Worm (Caenorhabditis elegans) whole organism, L4 larva: ENCODE data around the gene F37C12.14.

Source experiments
- F26F4.8 ChIP-seq: fragments of 200-800 bp; sonication (Bioruptor generic); conservative IDR thresholded peaks from 2 replicates; pipeline ENCODE4 v1.3.6; 2022; ENCODE audit warnings: missing genetic modification characterization, missing compliant biosample characterization
- F49E8.2 ChIP-seq: sonication (generic microtip); optimal IDR thresholded peaks from 2 replicates; lab custom pipeline; 2016; ENCODE audit warnings: missing compliant biosample characterization, mild to moderate bottlenecking, missing genetic modification characterization, borderline replicate concordance
- T26A8.4 ChIP-seq: fragments of 200-800 bp; sonication (Bioruptor generic); IDR thresholded peaks from 2 replicates; pipeline ENCODE4 v1.3.6; 2022; ENCODE audit warnings: missing genetic modification characterization, missing compliant biosample characterization
- Y105C5A.15 ChIP-seq: fragments of 200-800 bp; sonication (Bioruptor generic); IDR thresholded peaks from 2 replicates; pipeline ENCODE4 v1.3.6; 2022; ENCODE audit warnings: missing genetic modification characterization, missing compliant biosample characterization
- Y48G9A.11 ChIP-seq: fragments of 200-800 bp; sonication (Bioruptor generic); IDR thresholded peaks from 2 replicates; pipeline ENCODE4 v1.3.6; 2022; ENCODE audit warnings: missing genetic modification reagents, missing genetic modification characterization, missing compliant biosample characterization
- ZK337.2 ChIP-seq: fragments of 200-800 bp; sonication (Bioruptor generic); IDR thresholded peaks from 2 replicates; pipeline ENCODE4 v1.3.6; 2022; ENCODE audit warnings: missing genetic modification reagents, missing genetic modification characterization, missing compliant biosample characterization
- ZK546.5 ChIP-seq, 2 experiments: sonication (generic microtip); optimal IDR thresholded peaks; 2 replicates each; lab custom pipeline; 2017; ENCODE audit warnings: missing biosample characterization in 2 of 2, missing genetic modification characterization in 2 of 2
- arid-1 ChIP-seq: fragments of 200-800 bp; sonication (Bioruptor generic); conservative IDR thresholded peaks from 2 replicates; pipeline ENCODE4 v1.3.6; 2022; ENCODE audit warnings: missing genetic modification reagents, missing genetic modification characterization, missing compliant biosample characterization
- attf-4 ChIP-seq: sonication (generic microtip); optimal IDR thresholded peaks from 3 replicates; lab custom pipeline; 2017; ENCODE audit warnings: missing biosample characterization, missing genetic modification characterization
- ceh-28 ChIP-seq: fragments of 150-350 bp; optimal IDR thresholded peaks from 2 replicates; lab custom pipeline; 2014; ENCODE audit warnings: missing biosample characterization, missing genetic modification reagents, missing genetic modification characterization
- dmd-6 ChIP-seq: fragments of 200-800 bp; sonication (Bioruptor generic); IDR thresholded peaks from 2 replicates; pipeline ENCODE4 v1.3.6; 2022; ENCODE audit warnings: missing genetic modification reagents, missing genetic modification characterization, missing compliant biosample characterization
- dpl-1 ChIP-seq: fragments of 150-350 bp; optimal IDR thresholded peaks from 2 replicates; lab custom pipeline; 2014; ENCODE audit warnings: missing biosample characterization, missing genetic modification reagents, missing genetic modification characterization
- duxl-1 ChIP-seq: sonication (generic microtip); optimal IDR thresholded peaks from 2 replicates; lab custom pipeline; 2016; ENCODE audit warnings: mild to moderate bottlenecking, missing genetic modification characterization, moderate library complexity, missing compliant biosample characterization; ENCODE audit not compliant: poor library complexity
- egl-27 ChIP-seq: sonication (generic microtip); optimal IDR thresholded peaks from 3 replicates; lab custom pipeline; 2017; ENCODE audit warnings: missing biosample characterization, missing genetic modification reagents, missing genetic modification characterization
- egl-43 ChIP-seq: fragments of 200-800 bp; sonication (Bioruptor generic); IDR thresholded peaks from 2 replicates; pipeline ENCODE4 v1.3.6; 2022; ENCODE audit warnings: missing genetic modification reagents, missing genetic modification characterization, missing compliant biosample characterization
- fos-1 ChIP-seq: fragments of 150-350 bp; optimal IDR thresholded peaks from 2 replicates; lab custom pipeline; 2014; ENCODE audit warnings: missing biosample characterization, missing genetic modification characterization
- gei-8 ChIP-seq: fragments of 200-800 bp; sonication (Bioruptor generic); optimal IDR thresholded peaks from 2 replicates; lab custom pipeline; 2018; ENCODE audit warnings: mild to moderate bottlenecking, missing genetic modification characterization, missing compliant biosample characterization
- hif-1 ChIP-seq, 2 experiments: sonication (generic microtip); optimal IDR thresholded peaks; 2 replicates each; lab custom pipeline; 2016 to 2017; ENCODE audit warnings: missing compliant biosample characterization in 2 of 2, missing genetic modification characterization in 2 of 2, missing genetic modification reagents in 2 of 2, missing genotype in 2 of 2, mild to moderate bottlenecking in 1 of 2
- hlh-11 ChIP-seq: fragments of 200-800 bp; sonication (Bioruptor generic); optimal IDR thresholded peaks from 2 replicates; lab custom pipeline; 2018; ENCODE audit warnings: mild to moderate bottlenecking, missing genetic modification characterization, missing compliant biosample characterization
- lin-1 ChIP-seq: fragments of 200-800 bp; sonication (Bioruptor generic); IDR thresholded peaks from 2 replicates; pipeline ENCODE4 v1.3.6; 2022; ENCODE audit warnings: missing genetic modification reagents, missing genetic modification characterization, missing compliant biosample characterization
- lin-13 ChIP-seq: fragments of 150-350 bp; optimal IDR thresholded peaks from 2 replicates; lab custom pipeline; 2014; ENCODE audit warnings: missing biosample characterization, missing genetic modification reagents, missing genetic modification characterization
- lin-15B ChIP-seq: fragments of 150-350 bp; sonication (generic microtip); optimal IDR thresholded peaks from 3 replicates; lab custom pipeline; 2014; ENCODE audit warnings: missing biosample characterization, missing genetic modification characterization
- lin-38 ChIP-seq: fragments of 200-800 bp; sonication (Bioruptor generic); IDR thresholded peaks from 2 replicates; pipeline ENCODE4 v1.3.6; 2022; ENCODE audit warnings: missing genetic modification reagents, missing genetic modification characterization, missing compliant biosample characterization
- lsy-2 ChIP-seq, 2 experiments: fragments of 150-350 bp in 1 of 2; sonication (generic microtip) in 1 of 2; optimal IDR thresholded peaks; 2 replicates each; lab custom pipeline; 2014 to 2017; ENCODE audit warnings: missing biosample characterization in 2 of 2, missing genetic modification characterization in 2 of 2
- madf-9 ChIP-seq: fragments of 200-800 bp; sonication (Bioruptor generic); conservative IDR thresholded peaks from 2 replicates; pipeline ENCODE4 v1.3.6; 2022; ENCODE audit warnings: missing genetic modification reagents, missing genetic modification characterization, missing compliant biosample characterization
- mdl-1 ChIP-seq, 2 experiments: fragments of 150-350 bp in 1 of 2; sonication (generic microtip) in 1 of 2; optimal IDR thresholded peaks; 2 replicates each; lab custom pipeline; 2014 to 2017; ENCODE audit warnings: missing biosample characterization in 2 of 2, missing genetic modification characterization in 2 of 2
- mep-1 ChIP-seq: fragments of 150-350 bp; sonication (generic microtip); optimal IDR thresholded peaks from 3 replicates; lab custom pipeline; 2014; ENCODE audit warnings: missing biosample characterization, missing genetic modification characterization
- nhr-10 ChIP-seq: fragments of 150-350 bp; optimal IDR thresholded peaks from 2 replicates; lab custom pipeline; 2014; ENCODE audit warnings: missing biosample characterization, missing genetic modification characterization
- nhr-102 ChIP-seq: sonication (generic microtip); optimal IDR thresholded peaks from 2 replicates; lab custom pipeline; 2016; ENCODE audit warnings: mild to moderate bottlenecking, missing genetic modification characterization, moderate library complexity, missing compliant biosample characterization
- nhr-237 ChIP-seq: sonication (generic microtip); optimal IDR thresholded peaks from 2 replicates; lab custom pipeline; 2017; ENCODE audit warnings: missing biosample characterization, missing genetic modification characterization
- nhr-25 ChIP-seq: sonication (generic microtip); optimal IDR thresholded peaks from 2 replicates; lab custom pipeline; 2017; ENCODE audit warnings: missing genetic modification characterization, mild to moderate bottlenecking, missing compliant biosample characterization, antibody characterized with exemption, moderate library complexity, borderline replicate concordance; ENCODE audit not compliant: insufficient read depth
- nhr-28 ChIP-seq: fragments of 150-350 bp; optimal IDR thresholded peaks from 2 replicates; lab custom pipeline; 2014; ENCODE audit warnings: missing biosample characterization, missing genetic modification characterization
- nhr-48 ChIP-seq: sonication (generic microtip); optimal IDR thresholded peaks from 2 replicates; lab custom pipeline; 2016; ENCODE audit warnings: mild to moderate bottlenecking, missing genetic modification characterization, missing compliant biosample characterization
- nhr-76 ChIP-seq: fragments of 150-350 bp; optimal IDR thresholded peaks from 2 replicates; lab custom pipeline; 2014; ENCODE audit warnings: missing biosample characterization, missing genetic modification characterization
- pha-4 ChIP-seq, 2 experiments: fragments of 150-350 bp in 1 of 2; fragments of 200-800 bp in 1 of 2; sonication (Bioruptor generic) in 1 of 2; IDR thresholded peaks in 1 of 2; optimal IDR thresholded peaks in 1 of 2; 2 replicates each; pipeline versions ENCODE4 v1.3.6 to Lab custom; 2014 to 2022; ENCODE audit warnings: missing genetic modification characterization in 2 of 2, missing genetic modification reagents in 2 of 2, missing biosample characterization in 1 of 2, missing compliant biosample characterization in 1 of 2
- php-3 ChIP-seq: fragments of 200-800 bp; sonication (Bioruptor generic); IDR thresholded peaks from 2 replicates; pipeline ENCODE4 v1.3.6; 2022; ENCODE audit warnings: missing genetic modification reagents, missing genetic modification characterization, missing compliant biosample characterization
- snpc-1.2 ChIP-seq: fragments of 200-800 bp; sonication (Bioruptor generic); IDR thresholded peaks from 2 replicates; pipeline ENCODE4 v1.3.6; 2022; ENCODE audit warnings: missing genetic modification reagents, missing genetic modification characterization, missing compliant biosample characterization
- snpc-4 ChIP-seq: fragments of 150-350 bp; optimal IDR thresholded peaks from 2 replicates; lab custom pipeline; 2014; ENCODE audit warnings: missing biosample characterization, missing genetic modification characterization
- spr-1 ChIP-seq: sonication (generic microtip); optimal IDR thresholded peaks from 2 replicates; lab custom pipeline; 2016; ENCODE audit warnings: mild to moderate bottlenecking, missing genetic modification characterization, missing compliant biosample characterization
- spr-3 ChIP-seq: fragments of 200-800 bp; sonication (Bioruptor generic); optimal IDR thresholded peaks from 2 replicates; lab custom pipeline; 2018; ENCODE audit warnings: mild to moderate bottlenecking, missing genetic modification characterization, missing compliant biosample characterization
- unc-130 ChIP-seq: sonication (generic microtip); optimal IDR thresholded peaks from 2 replicates; lab custom pipeline; 2016; ENCODE audit warnings: missing genetic modification reagents, missing genetic modification characterization, missing compliant biosample characterization
- unc-62 ChIP-seq, 3 experiments: fragments of 150-350 bp in 1 of 3; sonication (generic microtip); optimal IDR thresholded peaks in 2 of 3; peaks in 1 of 3; 1 replicate in 1 of 3; 2 replicates in 2 of 3; lab custom pipeline; 2014 to 2017; ENCODE audit warnings: missing biosample characterization in 3 of 3, missing genetic modification characterization in 3 of 3, missing genetic modification reagents in 3 of 3, missing genotype in 1 of 3
- vab-7 ChIP-seq: fragments of 200-800 bp; sonication (Bioruptor generic); IDR thresholded peaks from 2 replicates; pipeline ENCODE4 v1.3.6; 2022; ENCODE audit warnings: missing genetic modification reagents, missing genetic modification characterization, missing compliant biosample characterization
- zfp-2 ChIP-seq: sonication (generic microtip); optimal IDR thresholded peaks from 2 replicates; lab custom pipeline; 2016; ENCODE audit warnings: mild to moderate bottlenecking, missing genetic modification characterization, missing compliant biosample characterization
- zfp-3 ChIP-seq: fragments of 200-800 bp; sonication (Bioruptor generic); conservative IDR thresholded peaks from 2 replicates; pipeline ENCODE4 v1.3.6; 2022; ENCODE audit warnings: missing genetic modification reagents, missing genetic modification characterization, missing compliant biosample characterization
- zip-2 ChIP-seq: fragments of 150-350 bp; optimal IDR thresholded peaks from 2 replicates; lab custom pipeline; 2014; ENCODE audit warnings: missing biosample characterization, missing genetic modification characterization

The F37C12.14 gene

DNA sequence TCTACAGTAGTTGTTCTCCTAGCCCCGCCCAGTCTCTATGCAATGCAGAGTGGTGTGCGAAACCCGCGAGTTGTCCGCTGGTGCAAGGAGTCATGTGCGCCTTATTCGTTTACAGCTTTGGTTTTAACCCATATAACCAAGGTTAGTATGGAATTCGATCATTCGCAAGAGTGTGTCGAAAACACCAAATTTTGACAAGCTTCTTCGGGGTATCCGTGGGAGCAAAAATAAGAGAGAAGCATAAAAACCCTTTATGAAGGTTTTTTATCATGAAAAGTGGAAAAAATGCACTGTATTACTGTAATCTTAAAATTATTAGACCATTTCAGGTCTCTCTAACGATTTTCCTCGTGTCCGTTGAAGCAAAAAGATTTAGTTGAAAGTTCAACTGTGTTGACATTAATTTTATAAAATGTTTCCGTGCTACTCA lies 43.2 kb downstream of the F37C12.14 start (continued):
- no peak for TF ChIP-seq zfp-3
- no peak for TF ChIP-seq ZK546.5 (tag; optimal IDR thresholded peaks at IDR 0.05; lab: Kevin White, UChicago)
- peak; percentile 91 for TF ChIP-seq T26A8.4 (GFP tag; lab: Robert Waterston, UW)
- no peak for TF ChIP-seq ZK337.2
- peak; percentile 81 for TF ChIP-seq snpc-4 (tag; lab: Kevin White, UChicago)
- peak; percentile 40 for TF ChIP-seq hlh-11 (tag; lab: Kevin White, UChicago)
- TF ChIP-seq spr-3 (GFP tag; lab: Kevin White, UChicago): no peak
- no peak for TF ChIP-seq dmd-6 (GFP tag; lab: Robert Waterston, UW)

DNA sequence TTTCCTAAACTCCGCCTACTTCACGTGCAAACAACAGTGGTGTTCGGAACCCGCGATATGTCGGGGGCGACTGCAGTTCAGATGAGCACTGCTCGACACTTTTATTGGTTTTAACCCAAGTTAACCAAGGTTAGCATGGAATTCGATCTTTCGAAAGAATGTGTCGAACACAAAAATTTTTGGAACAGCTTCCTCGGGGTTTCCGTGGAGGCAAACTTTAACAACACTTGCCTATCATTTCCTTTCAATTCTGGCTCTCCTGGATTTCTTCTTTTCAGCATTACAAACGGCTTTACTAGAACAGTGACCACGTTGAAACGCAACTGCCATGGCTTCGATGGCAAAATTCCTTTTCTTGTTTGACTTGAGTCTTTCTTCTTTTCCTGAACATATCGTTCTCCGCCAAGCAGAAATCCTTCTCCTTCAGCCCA lies 44.1 kb downstream of the F37C12.14 start:
- TF ChIP-seq lin-38 (GFP tag; lab: Robert Waterston, UW) (peak; percentile 68), nhr-76 (tag; lab: Kevin White, UChicago) (no peak), spr-1 (peak; percentile 67), dmd-6 (GFP tag; lab: Robert Waterston, UW) (peak; percentile 70), hif-1 (tag; optimal IDR thresholded peaks at IDR 0.05; lab: Kevin White, UChicago) (peak in 1 of 2 experiments; percentile 15), F26F4.8 (GFP tag; lab: Robert Waterston, UW) (no peak), fos-1 (tag; lab: Kevin White, UChicago) (no peak), nhr-48 (tag; lab: Kevin White, UChicago) (peak; percentile 50), madf-9 (GFP tag; lab: Robert Waterston, UW) (peak; percentile 12; the same call in 1 of the 2 replicates), lin-13 (GFP tag; lab: Kevin White, UChicago) (peak; percentile 54), zip-2 (peak; percentile 42), nhr-28 (tag; lab: Kevin White, UChicago) (peak; percentile 57), arid-1 (GFP tag; lab: Robert Waterston, UW) (peak; percentile 70), zfp-2 (tag; lab: Kevin White, UChicago) (no peak), mdl-1 (tag; optimal IDR thresholded peaks at IDR 0.05; lab: Kevin White, UChicago) (peak; percentile 74 to 78), mep-1 (tag; lab: Kevin White, UChicago) (peak; percentile 83), spr-3 (GFP tag; lab: Kevin White, UChicago) (peak; percentile 52), gei-8 (GFP tag; lab: Kevin White, UChicago) (no peak), snpc-1.2 (GFP tag; lab: Robert Waterston, UW) (peak; percentile 69), nhr-10 (tag; lab: Kevin White, UChicago) (peak; percentile 66), pha-4 (GFP tag; IDR thresholded peaks at IDR 0.05; lab: Robert Waterston, UW) (peak; percentile 63; the same call in 1 of the 2 replicates), pha-4 (tag; optimal IDR thresholded peaks at IDR 0.05; lab: Kevin White, UChicago) (no peak), nhr-25 (tag; lab: Kevin White, UChicago) (no peak), unc-130 (GFP tag; lab: Kevin White, UChicago) (peak; percentile 24), lin-1 (GFP tag; lab: Robert Waterston, UW) (peak; percentile 72; the same call in 1 of the 2 replicates), ceh-28 (tag; lab: Kevin White, UChicago) (no peak), dpl-1 (GFP tag; lab: Kevin White, UChicago) (peak; percentile 33), attf-4 (no peak), duxl-1 (peak; percentile 82), lsy-2 (tag; optimal IDR thresholded peaks at IDR 0.05; lab: Kevin White, UChicago) (peak in 1 of 2 experiments; percentile 71), nhr-237 (no peak), Y105C5A.15 (0 out of 2 replicates have a peak, but pooled peaks have one; percentile 59), lin-15B (tag; lab: Kevin White, UChicago) (peak; percentile 28), php-3 (GFP tag; lab: Robert Waterston, UW) (peak; percentile 89), F49E8.2 (tag; lab: Kevin White, UChicago) (peak; percentile 89), Y48G9A.11 (GFP tag; lab: Robert Waterston, UW) (peak; percentile 84), unc-62 (GFP tag; optimal IDR thresholded peaks at IDR 0.05 in 1 of 2; lab: Kevin White, UChicago) (peak in 1 of 2 experiments; percentile 59), unc-62 (tag; optimal IDR thresholded peaks at IDR 0.05; lab: Kevin White, UChicago) (no peak), egl-27 (tag; lab: Kevin White, UChicago) (peak; percentile 22), hlh-11 (tag; lab: Kevin White, UChicago) (peak; percentile 73), vab-7 (GFP tag; lab: Robert Waterston, UW) (peak; percentile 36; the same call in 1 of the 2 replicates), egl-43 (GFP tag; lab: Robert Waterston, UW) (peak; percentile 54), nhr-102 (tag; lab: Kevin White, UChicago) (peak; percentile 81)
